Worm (Caenorhabditis elegans) whole organism, young adult: ENCODE measurements around the gene daf-5.
A peak's percentile ranks its signal among the peaks of the same experiment; 100 is the strongest.

ENCODE experiments used
- C17E4.6 ChIP-seq: fragments of 200-800 bp; sonication (Bioruptor generic); IDR thresholded peaks from 2 replicates; pipeline ENCODE4 v1.3.6; 2022; ENCODE audit warnings: missing genetic modification reagents, missing genetic modification characterization, missing compliant biosample characterization
- F22D6.2 ChIP-seq: sonication (generic microtip); optimal IDR thresholded peaks from 2 replicates; lab custom pipeline; 2016; ENCODE audit warnings: mild to moderate bottlenecking, missing genetic modification characterization, missing compliant biosample characterization
- F37B4.10 ChIP-seq: fragments of 200-800 bp; sonication (Bioruptor generic); IDR thresholded peaks from 2 replicates; pipeline ENCODE4 v1.3.6; 2022; ENCODE audit warnings: missing genetic modification characterization, missing compliant biosample characterization
- F52B5.7 ChIP-seq: sonication (generic microtip); optimal IDR thresholded peaks from 2 replicates; lab custom pipeline; 2016; ENCODE audit warnings: mild to moderate bottlenecking, missing genetic modification characterization, missing compliant biosample characterization
- T07F8.4 ChIP-seq: sonication (generic microtip); optimal IDR thresholded peaks from 2 replicates; lab custom pipeline; 2016; ENCODE audit warnings: mild to moderate bottlenecking, missing genetic modification characterization, moderate library complexity, missing compliant biosample characterization
- Y53F4B.3 ChIP-seq: fragments of 200-800 bp; sonication (Bioruptor generic); IDR thresholded peaks from 2 replicates; pipeline ENCODE4 v1.3.6; 2022; ENCODE audit warnings: missing genetic modification reagents, missing genetic modification characterization, missing compliant biosample characterization
- Y56A3A.18 ChIP-seq: fragments of 200-800 bp; sonication (Bioruptor generic); IDR thresholded peaks from 2 replicates; pipeline ENCODE4 v1.3.6; 2022; ENCODE audit warnings: missing genetic modification reagents, missing genetic modification characterization, missing compliant biosample characterization
- akir-1 ChIP-seq: fragments of 200-800 bp; sonication (Bioruptor generic); optimal IDR thresholded peaks from 2 replicates; lab custom pipeline; 2018; ENCODE audit warnings: mild to moderate bottlenecking, missing genetic modification characterization, moderate library complexity, missing compliant biosample characterization
- bed-2 ChIP-seq: fragments of 200-800 bp; sonication (Bioruptor generic); IDR thresholded peaks from 2 replicates; pipeline ENCODE4 v1.3.6; 2022; ENCODE audit warnings: missing genetic modification reagents, missing genetic modification characterization, missing compliant biosample characterization
- cebp-2 ChIP-seq: fragments of 200-800 bp; sonication (Bioruptor generic); IDR thresholded peaks from 2 replicates; pipeline ENCODE4 v1.3.6; 2022; ENCODE audit warnings: missing genetic modification characterization, missing compliant biosample characterization
- ceh-40 ChIP-seq: fragments of 200-800 bp; sonication (Bioruptor generic); IDR thresholded peaks from 2 replicates; pipeline ENCODE4 v1.3.6; 2022; ENCODE audit warnings: missing genetic modification characterization, missing compliant biosample characterization
- die-1 ChIP-seq: sonication (generic microtip); optimal IDR thresholded peaks from 2 replicates; lab custom pipeline; 2016; ENCODE audit warnings: missing genotype, mild to moderate bottlenecking, missing genetic modification characterization, missing compliant biosample characterization
- efl-1 ChIP-seq: fragments of 150-350 bp; optimal IDR thresholded peaks from 2 replicates; lab custom pipeline; 2014; ENCODE audit warnings: missing biosample characterization, missing genetic modification reagents, missing genetic modification characterization
- egl-18 ChIP-seq: fragments of 200-800 bp; sonication (Bioruptor generic); IDR thresholded peaks from 2 replicates; pipeline ENCODE4 v1.3.6; 2022; ENCODE audit warnings: missing genetic modification reagents, missing genetic modification characterization, missing compliant biosample characterization
- egrh-3 ChIP-seq: fragments of 200-800 bp; sonication (Bioruptor generic); IDR thresholded peaks from 2 replicates; pipeline ENCODE4 v1.3.6; 2022; ENCODE audit warnings: missing genetic modification reagents, missing genetic modification characterization, missing compliant biosample characterization
- him-1 ChIP-seq: sonication (generic microtip); optimal IDR thresholded peaks from 2 replicates; lab custom pipeline; 2016; ENCODE audit warnings: missing genotype, missing genetic modification reagents, missing genetic modification characterization, missing compliant biosample characterization
- hsf-1 ChIP-seq: fragments of 200-800 bp; sonication (Bioruptor generic); IDR thresholded peaks from 2 replicates; pipeline ENCODE4 v1.3.6; 2022; ENCODE audit warnings: missing genetic modification reagents, missing genetic modification characterization, missing compliant biosample characterization
- lag-1 ChIP-seq: fragments of 200-800 bp; sonication (Bioruptor generic); IDR thresholded peaks from 2 replicates; pipeline ENCODE4 v1.3.6; 2022; ENCODE audit warnings: missing genetic modification reagents, missing genetic modification characterization, missing compliant biosample characterization
- lin-35 ChIP-seq, 3 experiments: fragments of 150-350 bp in 2 of 3; sonication (generic microtip) in 1 of 3; optimal IDR thresholded peaks; 2 replicates each; lab custom pipeline; 2014 to 2018; ENCODE audit warnings: missing biosample characterization in 3 of 3, missing genetic modification characterization in 3 of 3, missing genetic modification reagents in 3 of 3
- lsy-27 ChIP-seq: sonication (generic microtip); optimal IDR thresholded peaks from 2 replicates; lab custom pipeline; 2017; ENCODE audit warnings: missing genetic modification characterization, mild to moderate bottlenecking, missing compliant biosample characterization, antibody characterized with exemption, missing genotype, borderline replicate concordance; ENCODE audit not compliant: insufficient read depth
- mcd-1 ChIP-seq: fragments of 200-800 bp; sonication (Bioruptor generic); IDR thresholded peaks from 2 replicates; pipeline ENCODE4 v1.3.6; 2022; ENCODE audit warnings: missing genetic modification reagents, missing genetic modification characterization, missing compliant biosample characterization
- mxl-1 ChIP-seq: sonication (generic microtip); optimal IDR thresholded peaks from 2 replicates; lab custom pipeline; 2016; ENCODE audit warnings: missing genetic modification characterization, missing compliant biosample characterization
- nfya-2 ChIP-seq: fragments of 200-800 bp; sonication (Bioruptor generic); IDR thresholded peaks from 2 replicates; pipeline ENCODE4 v1.3.6; 2022; ENCODE audit warnings: missing genetic modification reagents, missing genetic modification characterization, missing compliant biosample characterization
- nfyb-1 ChIP-seq: fragments of 200-800 bp; sonication (Bioruptor generic); IDR thresholded peaks from 2 replicates; pipeline ENCODE4 v1.3.6; 2022; ENCODE audit warnings: missing genetic modification reagents, missing genetic modification characterization, missing compliant biosample characterization
- nhr-179 ChIP-seq: sonication (generic microtip); optimal IDR thresholded peaks from 2 replicates; lab custom pipeline; 2016; ENCODE audit warnings: mild to moderate bottlenecking, missing genetic modification characterization, missing compliant biosample characterization
- nhr-80 ChIP-seq: sonication (generic microtip); optimal IDR thresholded peaks from 2 replicates; lab custom pipeline; 2016; ENCODE audit warnings: missing genetic modification characterization, missing compliant biosample characterization
- nhr-90 ChIP-seq: sonication (generic microtip); optimal IDR thresholded peaks from 2 replicates; lab custom pipeline; 2016; ENCODE audit warnings: missing genotype, mild to moderate bottlenecking, missing genetic modification characterization, missing compliant biosample characterization
- rcor-1 ChIP-seq: fragments of 200-800 bp; sonication (Bioruptor generic); IDR thresholded peaks from 2 replicates; pipeline ENCODE4 v1.3.6; 2022; ENCODE audit warnings: missing genetic modification reagents, missing genetic modification characterization, missing compliant biosample characterization
- snpc-1.1 ChIP-seq: sonication (generic microtip); optimal IDR thresholded peaks from 2 replicates; lab custom pipeline; 2017; ENCODE audit warnings: missing genetic modification characterization, mild to moderate bottlenecking, missing compliant biosample characterization, antibody characterized with exemption, moderate library complexity, missing genotype, missing genetic modification reagents; ENCODE audit not compliant: insufficient read depth
- snpc-1.3 ChIP-seq: sonication (generic microtip); optimal IDR thresholded peaks from 2 replicates; lab custom pipeline; 2017; ENCODE audit warnings: missing genetic modification characterization, mild to moderate bottlenecking, missing compliant biosample characterization, antibody characterized with exemption, moderate library complexity, missing genotype, missing genetic modification reagents; ENCODE audit not compliant: insufficient read depth
- somi-1 ChIP-seq: fragments of 200-800 bp; sonication (Bioruptor generic); optimal IDR thresholded peaks from 2 replicates; lab custom pipeline; 2018; ENCODE audit warnings: mild to moderate bottlenecking, missing genetic modification characterization, missing compliant biosample characterization
- tbx-9 ChIP-seq: sonication (generic microtip); optimal IDR thresholded peaks from 2 replicates; lab custom pipeline; 2016; ENCODE audit warnings: borderline replicate concordance, missing genetic modification characterization, inconsistent platforms, missing compliant biosample characterization
- unc-62 ChIP-seq: fragments of 150-350 bp; optimal IDR thresholded peaks from 2 replicates; lab custom pipeline; 2014; ENCODE audit warnings: missing biosample characterization, missing genetic modification reagents, missing genetic modification characterization
- zfh-2 ChIP-seq: fragments of 200-800 bp; sonication (Bioruptor generic); conservative IDR thresholded peaks from 2 replicates; pipeline ENCODE4 v1.3.6; 2022; ENCODE audit warnings: missing genetic modification reagents, missing genetic modification characterization, missing compliant biosample characterization
- ztf-22 ChIP-seq: fragments of 200-800 bp; sonication (Bioruptor generic); optimal IDR thresholded peaks from 2 replicates; lab custom pipeline; 2018; ENCODE audit warnings: mild to moderate bottlenecking, missing genetic modification characterization, moderate library complexity, missing compliant biosample characterization
- ztf-28 ChIP-seq: fragments of 200-800 bp; sonication (Bioruptor generic); IDR thresholded peaks from 2 replicates; pipeline ENCODE4 v1.3.6; 2022; ENCODE audit warnings: missing genetic modification reagents, missing genetic modification characterization, missing compliant biosample characterization

daf-5 gene

DNA sequence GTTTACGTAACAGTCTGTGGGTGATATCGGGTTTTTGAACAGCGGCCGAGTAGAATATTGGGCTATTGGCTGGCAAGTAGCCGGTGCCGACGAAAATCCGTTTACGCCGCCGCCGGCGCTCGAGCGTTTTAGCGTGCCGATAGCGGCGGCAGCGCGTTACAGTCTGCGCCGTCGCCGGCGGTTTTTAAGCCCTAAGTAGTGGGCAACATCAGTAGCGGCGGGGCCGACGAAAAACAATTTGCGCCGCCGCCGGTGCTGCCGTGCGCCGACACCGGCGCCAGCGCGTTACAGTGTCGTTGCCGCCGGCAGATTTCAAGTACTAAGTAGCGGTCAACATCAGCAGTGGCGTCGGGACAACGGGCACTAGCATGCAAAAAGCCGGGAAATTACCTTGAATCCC, 43.8 kb upstream of the daf-5 start:
- TF ChIP-seq egrh-3 (GFP tag; lab: Robert Waterston, UW) (peak; percentile 44; the same call in 1 of the 2 replicates), zfh-2 (GFP tag; lab: Robert Waterston, UW) (peak; percentile 69), lag-1 (GFP tag; lab: Robert Waterston, UW) (no peak)

DNA sequence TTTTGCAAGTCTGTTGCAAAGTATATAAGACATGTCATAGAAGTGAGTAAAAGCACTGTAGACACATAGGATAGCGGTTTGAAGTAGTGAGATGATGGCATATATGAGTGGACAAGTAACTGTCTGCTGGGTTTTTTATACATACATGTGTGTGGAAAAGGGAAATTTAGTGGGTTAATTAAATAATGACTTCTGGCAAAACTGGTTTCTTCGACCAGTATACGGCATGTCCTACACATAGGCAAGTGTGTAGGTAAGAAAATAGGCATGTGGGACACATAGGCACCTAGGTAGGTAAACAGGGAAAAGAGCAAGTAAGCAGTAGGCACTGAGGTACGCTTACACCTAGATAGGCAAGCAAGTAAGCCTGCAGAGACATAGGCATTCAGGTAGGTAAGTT, 42.5 kb upstream of the daf-5 start, which contains the start of gene col-87:
col-87 (minus strand) TSS at position 101 of the 400 bp plus-strand sequence.
- TF ChIP-seq mxl-1 (tag; lab: Kevin White, UChicago), result no peak
- TF ChIP-seq C17E4.6 (GFP tag; lab: Robert Waterston, UW), result no peak
- no peak for TF ChIP-seq bed-2 (GFP tag; lab: Robert Waterston, UW)
- no peak for TF ChIP-seq efl-1
- no peak for TF ChIP-seq nfya-2 (GFP tag; lab: Robert Waterston, UW)
- TF ChIP-seq Y53F4B.3, result no peak
- TF ChIP-seq T07F8.4 (tag; lab: Kevin White, UChicago), result no peak
- no peak for TF ChIP-seq lin-35 (GFP tag; optimal IDR thresholded peaks at IDR 0.05; lab: Kevin White, UChicago)
- TF ChIP-seq tbx-9, result no peak

DNA sequence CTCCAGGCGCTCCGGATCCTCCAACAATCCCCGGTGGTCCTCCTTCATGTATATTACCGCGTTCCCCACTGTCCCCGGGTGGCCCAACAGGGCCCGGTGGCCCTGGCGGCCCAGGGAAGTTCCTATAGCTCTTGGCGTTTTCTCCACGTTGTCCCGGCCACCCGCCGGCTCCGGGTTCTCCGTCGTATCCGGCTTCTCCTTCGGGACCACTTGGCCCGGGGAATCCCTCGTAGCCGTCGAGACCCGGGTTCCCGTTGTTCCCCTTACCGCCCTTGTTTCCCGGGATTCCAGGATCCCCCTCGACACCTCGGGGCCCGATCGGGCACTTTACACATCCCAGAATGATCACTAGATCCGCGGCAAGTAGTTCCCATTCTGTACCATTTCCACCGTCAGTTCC, 39.1 kb upstream of the daf-5 start:
- TF ChIP-seq F37B4.10 (GFP tag; lab: Robert Waterston, UW), result 0 out of 2 replicates have a peak, but pooled peaks have one; percentile 39
- no peak for TF ChIP-seq rcor-1 (GFP tag; lab: Robert Waterston, UW)
- TF ChIP-seq snpc-1.1 (tag; lab: Kevin White, UChicago), result no peak
- no peak for TF ChIP-seq F22D6.2 (tag; lab: Kevin White, UChicago)
- TF ChIP-seq akir-1, result no peak
- TF ChIP-seq egrh-3 (GFP tag; lab: Robert Waterston, UW), result peak; percentile 89
- TF ChIP-seq snpc-1.3 (tag; lab: Kevin White, UChicago), result no peak
- TF ChIP-seq cebp-2 (GFP tag; lab: Robert Waterston, UW), result no peak
- no peak for TF ChIP-seq nhr-179 (tag; lab: Kevin White, UChicago)
- TF ChIP-seq unc-62, result no peak
- TF ChIP-seq C17E4.6 (GFP tag; lab: Robert Waterston, UW), result no peak
- peak; percentile 87 for TF ChIP-seq zfh-2 (GFP tag; lab: Robert Waterston, UW)
- no peak for TF ChIP-seq ceh-40 (GFP tag; lab: Robert Waterston, UW)
- no peak for TF ChIP-seq hsf-1 (GFP tag; lab: Robert Waterston, UW)
- no peak for TF ChIP-seq F52B5.7 (tag; lab: Kevin White, UChicago)
- TF ChIP-seq ztf-28 (GFP tag; lab: Robert Waterston, UW), result no peak
- TF ChIP-seq lsy-27, result no peak
- TF ChIP-seq, all 124 proteins: peak for 3

DNA sequence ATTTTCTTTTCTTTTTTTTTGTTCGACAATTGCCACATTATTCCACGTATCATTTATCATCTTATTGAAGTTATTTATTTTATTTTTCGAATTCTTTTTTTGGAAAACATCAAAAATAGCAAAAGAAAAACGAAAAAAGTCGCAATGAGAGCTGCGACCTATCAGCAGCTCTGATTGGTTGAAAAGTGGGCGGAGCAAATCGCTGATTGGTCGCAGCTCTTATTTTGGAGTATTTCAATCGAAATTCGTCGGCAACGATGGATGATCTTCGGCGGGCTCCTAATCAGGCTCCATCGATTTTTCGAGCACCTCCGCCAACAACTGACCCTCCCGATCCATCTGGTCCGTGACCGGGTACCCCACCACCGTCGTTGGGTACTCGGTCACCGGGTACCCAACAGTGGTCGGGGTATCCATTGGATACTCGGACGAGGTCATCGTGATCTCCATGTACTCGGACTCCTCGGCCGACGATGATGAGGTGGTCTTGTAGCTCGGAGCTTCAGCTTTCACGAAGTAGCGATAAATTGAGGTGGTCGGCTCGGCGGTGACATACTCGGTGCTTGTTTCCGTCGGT, 37.8 kb upstream of the daf-5 start:
- TF ChIP-seq Y56A3A.18 (no peak), ztf-22 (GFP tag; lab: Kevin White, UChicago) (no peak), him-1 (tag; lab: Kevin White, UChicago) (peak; percentile 15), egl-18 (no peak), somi-1 (no peak), die-1 (tag; lab: Kevin White, UChicago) (no peak), ceh-40 (GFP tag; lab: Robert Waterston, UW) (no peak), nfyb-1 (GFP tag; lab: Robert Waterston, UW) (peak; percentile 94), egrh-3 (GFP tag; lab: Robert Waterston, UW) (peak; percentile 40; the same call in 1 of the 2 replicates), mcd-1 (GFP tag; lab: Robert Waterston, UW) (0 out of 2 replicates have a peak, but pooled peaks have one; percentile 11), nhr-90 (tag; lab: Kevin White, UChicago) (no peak), zfh-2 (GFP tag; lab: Robert Waterston, UW) (peak; percentile 66), F37B4.10 (GFP tag; lab: Robert Waterston, UW) (no peak), nfya-2 (GFP tag; lab: Robert Waterston, UW) (peak; percentile 62; the same call in 1 of the 2 replicates), nhr-80 (tag; lab: Kevin White, UChicago) (no peak)
- TF ChIP-seq, all 124 proteins: peak for 6
